Worm (Caenorhabditis elegans) whole organism, L1 larva: Measurements from ENCODE around the gene gpx-2.

Source experiments
- C16A3.4 ChIP-seq: fragments of 150-350 bp; optimal IDR thresholded peaks from 2 replicates; lab custom pipeline; 2014; ENCODE audit warnings: missing biosample characterization, missing genetic modification characterization
- F16B12.6 ChIP-seq: fragments of 150-350 bp; optimal IDR thresholded peaks from 2 replicates; lab custom pipeline; 2014; ENCODE audit warnings: missing biosample characterization, missing genetic modification characterization
- Y116A8C.19 ChIP-seq: sonication (generic microtip); optimal IDR thresholded peaks from 2 replicates; lab custom pipeline; 2016; ENCODE audit warnings: missing compliant biosample characterization, missing genetic modification characterization, borderline replicate concordance
- aly-2 ChIP-seq: fragments of 150-350 bp; optimal IDR thresholded peaks from 2 replicates; lab custom pipeline; 2014; ENCODE audit warnings: missing biosample characterization, missing genetic modification characterization
- ama-1 ChIP-seq: fragments of 150-350 bp; optimal IDR thresholded peaks from 2 replicates; lab custom pipeline; 2014
- dsc-1 ChIP-seq: sonication (generic microtip); optimal IDR thresholded peaks from 2 replicates; lab custom pipeline; 2016; ENCODE audit warnings: mild to moderate bottlenecking, missing genetic modification characterization, missing compliant biosample characterization
- efl-1 ChIP-seq, 4 experiments: fragments of 150-350 bp; optimal IDR thresholded peaks in 3 of 4; peaks in 1 of 4; 1 replicate in 1 of 4; 2 replicates in 3 of 4; lab custom pipeline; 2014; ENCODE audit warnings: missing biosample characterization in 2 of 4, missing genetic modification characterization in 2 of 4, missing genetic modification reagents in 2 of 4
- ets-5 ChIP-seq: fragments of 200-800 bp; sonication (Bioruptor generic); IDR thresholded peaks from 2 replicates; pipeline ENCODE4 v1.3.6; 2022; ENCODE audit warnings: missing genetic modification characterization, missing compliant biosample characterization
- fkh-10 ChIP-seq: sonication (generic microtip); optimal IDR thresholded peaks from 2 replicates; lab custom pipeline; 2017; ENCODE audit warnings: missing biosample characterization, missing genetic modification reagents, missing genetic modification characterization
- hlh-4 ChIP-seq: sonication (generic microtip); optimal IDR thresholded peaks from 2 replicates; lab custom pipeline; 2016; ENCODE audit warnings: mild to moderate bottlenecking, missing genetic modification characterization, missing compliant biosample characterization
- hpl-2 ChIP-seq: fragments of 150-350 bp; optimal IDR thresholded peaks from 2 replicates; lab custom pipeline; 2014; ENCODE audit warnings: missing biosample characterization, missing genetic modification reagents, missing genetic modification characterization
- irx-1 ChIP-seq: sonication (generic microtip); optimal IDR thresholded peaks from 2 replicates; lab custom pipeline; 2016; ENCODE audit warnings: missing genetic modification characterization, missing compliant biosample characterization
- isw-1 ChIP-seq: fragments of 200-800 bp; sonication (Bioruptor generic); IDR thresholded peaks from 2 replicates; pipeline ENCODE4 v1.3.6; 2022; ENCODE audit warnings: missing genetic modification characterization, missing compliant biosample characterization
- jun-1 ChIP-seq: fragments of 150-350 bp; optimal IDR thresholded peaks from 2 replicates; lab custom pipeline; 2014; ENCODE audit warnings: missing biosample characterization, missing genetic modification reagents, missing genetic modification characterization
- lin-13 ChIP-seq: fragments of 150-350 bp; optimal IDR thresholded peaks from 2 replicates; lab custom pipeline; 2014; ENCODE audit warnings: missing biosample characterization, missing genetic modification reagents, missing genetic modification characterization
- lin-15B ChIP-seq: fragments of 150-350 bp; sonication (generic microtip); optimal IDR thresholded peaks from 3 replicates; lab custom pipeline; 2014; ENCODE audit warnings: missing biosample characterization, missing genetic modification characterization
- mef-2 ChIP-seq: fragments of 150-350 bp; optimal IDR thresholded peaks from 2 replicates; lab custom pipeline; 2014; ENCODE audit warnings: missing biosample characterization, missing genetic modification characterization
- nhr-11 ChIP-seq: fragments of 150-350 bp; optimal IDR thresholded peaks from 2 replicates; lab custom pipeline; 2014; ENCODE audit warnings: missing biosample characterization, missing genetic modification characterization
- nhr-19 ChIP-seq: fragments of 200-800 bp; sonication (Bioruptor generic); conservative IDR thresholded peaks from 2 replicates; pipeline ENCODE4 v1.3.6; 2022; ENCODE audit warnings: missing genetic modification characterization, missing compliant biosample characterization
- nhr-237 ChIP-seq: fragments of 150-350 bp; optimal IDR thresholded peaks from 2 replicates; lab custom pipeline; 2014; ENCODE audit warnings: missing biosample characterization, missing genetic modification characterization
- nhr-47 ChIP-seq: sonication (generic microtip); optimal IDR thresholded peaks from 2 replicates; lab custom pipeline; 2016; ENCODE audit warnings: mild to moderate bottlenecking, missing genetic modification characterization, moderate library complexity, missing compliant biosample characterization
- nhr-77 ChIP-seq: fragments of 150-350 bp; optimal IDR thresholded peaks from 2 replicates; lab custom pipeline; 2014; ENCODE audit warnings: missing biosample characterization, missing genetic modification characterization
- nhr-90 ChIP-seq: sonication (generic microtip); optimal IDR thresholded peaks from 2 replicates; lab custom pipeline; 2016; ENCODE audit warnings: mild to moderate bottlenecking, missing genetic modification characterization, missing compliant biosample characterization; ENCODE audit not compliant: poor library complexity
- pag-3 ChIP-seq: sonication (generic microtip); optimal IDR thresholded peaks from 2 replicates; lab custom pipeline; 2017; ENCODE audit warnings: missing genetic modification characterization, mild to moderate bottlenecking, missing compliant biosample characterization, antibody characterized with exemption, borderline replicate concordance; ENCODE audit not compliant: insufficient read depth
- pax-3 ChIP-seq: fragments of 200-800 bp; sonication (Bioruptor generic); optimal IDR thresholded peaks from 2 replicates; lab custom pipeline; 2018; ENCODE audit warnings: mild to moderate bottlenecking, missing genetic modification characterization, moderate library complexity, missing compliant biosample characterization
- pqm-1 ChIP-seq: sonication (generic microtip); optimal IDR thresholded peaks from 3 replicates; lab custom pipeline; 2017; ENCODE audit warnings: missing biosample characterization, missing genetic modification characterization
- rnt-1 ChIP-seq: sonication (generic microtip); optimal IDR thresholded peaks from 2 replicates; lab custom pipeline; 2016; ENCODE audit warnings: mild to moderate bottlenecking, missing genetic modification characterization, moderate library complexity, missing compliant biosample characterization
- skn-1 ChIP-seq: fragments of 150-350 bp; optimal IDR thresholded peaks from 2 replicates; lab custom pipeline; 2014; ENCODE audit warnings: missing biosample characterization, missing genetic modification characterization
- swsn-7 ChIP-seq: sonication (generic microtip); optimal IDR thresholded peaks from 2 replicates; lab custom pipeline; 2016; ENCODE audit warnings: missing genetic modification characterization, missing compliant biosample characterization
- tbx-2 ChIP-seq: sonication (generic microtip); optimal IDR thresholded peaks from 2 replicates; lab custom pipeline; 2016; ENCODE audit warnings: missing genetic modification characterization, missing compliant biosample characterization
- unc-130 ChIP-seq: fragments of 150-350 bp; optimal IDR thresholded peaks from 2 replicates; lab custom pipeline; 2017; ENCODE audit warnings: missing biosample characterization, missing genetic modification characterization, inconsistent platforms
- unc-62 ChIP-seq: fragments of 150-350 bp; optimal IDR thresholded peaks from 2 replicates; lab custom pipeline; 2014; ENCODE audit warnings: missing biosample characterization, missing genetic modification reagents, missing genetic modification characterization
- unc-86 ChIP-seq: sonication (generic microtip); optimal IDR thresholded peaks from 2 replicates; lab custom pipeline; 2016; ENCODE audit warnings: missing genetic modification characterization, missing compliant biosample characterization
- zag-1 ChIP-seq: fragments of 150-350 bp; optimal IDR thresholded peaks from 2 replicates; lab custom pipeline; 2014; ENCODE audit warnings: missing biosample characterization, missing genetic modification characterization

gpx-2 gene

ce11 chrII:14856922-14857321 lies 9.6 kb upstream of the gpx-2 start, which contains the start of gene rbm-28 (continued):
- TF ChIP-seq pax-3 (tag; lab: Kevin White, UChicago): peak; percentile 33
- no peak for TF ChIP-seq hlh-4
- TF ChIP-seq pag-3 (tag; lab: Kevin White, UChicago): no peak
- no peak for TF ChIP-seq nhr-11 (tag; lab: Kevin White, UChicago)
- TF ChIP-seq, all 84 proteins: peak for 29

DNA sequence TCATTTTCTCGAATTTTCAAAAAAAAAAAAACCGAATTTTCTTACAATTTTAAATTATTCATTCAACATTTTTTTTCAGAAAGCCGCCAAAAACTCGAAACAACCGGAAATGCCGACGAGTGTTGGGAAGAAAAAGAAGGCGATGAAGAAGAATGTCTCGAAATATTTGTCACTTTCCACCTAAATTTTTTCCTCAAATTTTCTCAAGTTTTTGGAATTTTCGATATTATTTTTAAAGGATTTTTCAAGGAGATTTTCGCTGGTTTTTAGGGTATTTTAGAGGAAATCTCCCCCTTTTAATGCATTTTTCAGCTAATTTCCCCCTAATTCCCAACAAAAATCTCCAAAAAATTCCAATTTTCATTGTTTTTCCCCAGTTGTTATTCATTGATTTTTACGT lies 410 bp upstream of the gpx-2 start:
- TF ChIP-seq zag-1 (tag; lab: Kevin White, UChicago) (no peak), skn-1 (tag; lab: Kevin White, UChicago) (no peak), aly-2 (tag; lab: Kevin White, UChicago) (no peak), F16B12.6 (no peak)
- TF ChIP-seq, all 84 proteins: peak for 0

DNA sequence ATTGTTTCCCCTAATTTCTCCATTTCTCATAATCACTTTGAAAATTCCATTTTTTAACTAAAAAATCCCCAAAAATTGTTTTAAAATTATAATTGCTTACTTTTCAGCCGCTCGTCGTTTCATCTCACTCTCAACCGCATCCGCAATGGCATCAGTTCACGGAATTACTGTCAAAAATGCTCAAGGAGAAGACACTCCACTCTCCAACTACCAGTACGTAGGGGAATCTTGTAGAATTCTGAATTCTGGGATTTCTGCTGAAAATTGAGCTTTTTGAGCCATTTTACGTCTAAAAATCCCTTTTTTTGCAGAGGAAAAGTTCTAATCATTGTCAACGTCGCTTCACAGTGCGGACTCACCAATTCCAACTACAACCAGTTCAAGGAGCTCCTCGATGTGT lies 964 bp downstream of the gpx-2 start:
- TF ChIP-seq rnt-1 (tag; lab: Kevin White, UChicago) (no peak), skn-1 (tag; lab: Kevin White, UChicago) (no peak), F16B12.6 (no peak), unc-130 (tag; lab: Kevin White, UChicago) (no peak), ets-5 (GFP tag; lab: Robert Waterston, UW) (no peak), ama-1 (lab: Kevin White, UChicago) (no peak), jun-1 (tag; lab: Kevin White, UChicago) (no peak), mef-2 (tag; lab: Kevin White, UChicago) (no peak), C16A3.4 (tag; lab: Kevin White, UChicago) (no peak), nhr-19 (GFP tag; lab: Robert Waterston, UW) (no peak), lin-13 (no peak)

- TF ChIP-seq nhr-90 (tag; lab: Kevin White, UChicago) (no peak), efl-1 (optimal IDR thresholded peaks at IDR 0.05; lab: Kevin White, UChicago) (no peak), efl-1 (GFP tag; optimal IDR thresholded peaks at IDR 0.05 in 1 of 2; lab: Kevin White, UChicago) (peak in 1 of 2 experiments; percentile 40), dsc-1 (tag; lab: Kevin White, UChicago) (no peak)
- TF ChIP-seq, all 84 proteins: peak for 1
Observed at ce11 chrII:14869644-14870043, 3.1 kb downstream of the gpx-2 start, which contains the start of gene R05H10.3. Gene R05H10.3 (plus strand): TSS chrII:14869944.

ce11 chrII:14876737-14877203 lies 10.2 kb downstream of the gpx-2 start, which contains the start of gene Y53F4A.2:
Gene Y53F4A.2 (minus strand): TSS chrII:14877153.
- no peak for TF ChIP-seq hpl-2 (GFP tag; lab: Kevin White, UChicago)

- TF ChIP-seq lin-13 (no peak), unc-62 (GFP tag; lab: Kevin White, UChicago) (no peak), swsn-7 (tag; lab: Kevin White, UChicago) (no peak), isw-1 (GFP tag; lab: Robert Waterston, UW) (no peak), irx-1 (tag; lab: Kevin White, UChicago) (peak; percentile 85), fkh-10 (GFP tag; lab: Kevin White, UChicago) (peak; percentile 50), unc-86 (tag; lab: Kevin White, UChicago) (no peak), nhr-47 (tag; lab: Kevin White, UChicago) (no peak), hpl-2 (GFP tag; lab: Kevin White, UChicago) (no peak), tbx-2 (tag; lab: Kevin White, UChicago) (no peak), zag-1 (tag; lab: Kevin White, UChicago) (no peak), lin-15B (tag; lab: Kevin White, UChicago) (no peak), nhr-77 (tag; lab: Kevin White, UChicago) (no peak), pqm-1 (tag; lab: Kevin White, UChicago) (no peak), Y116A8C.19 (tag; lab: Kevin White, UChicago) (no peak), nhr-237 (tag; lab: Kevin White, UChicago) (no peak)
Observed at ce11 chrII:14892515-14892914, 25.9 kb downstream of the gpx-2 start.
